Worm (Caenorhabditis elegans): ENCODE measurements around the gene nas-27.

The nas-27 gene

ce11 chrII:1153299-1153698, 25.8 kb downstream of the nas-27 start:
- peak; percentile 34; the same call in 1 of the 2 replicates for TF ChIP-seq flt-1 (GFP tag; IDR thresholded peaks at IDR 0.05)
- TF ChIP-seq scrt-1 (GFP tag; IDR thresholded peaks at IDR 0.05) = 0 out of 2 replicates have a peak, but pooled peaks have one; percentile 13
- no peak for TF ChIP-seq aly-1 (tag; optimal IDR thresholded peaks at IDR 0.05)

ce11 chrII:1152732-1153131, 26.4 kb downstream of the nas-27 start:
- TF ChIP-seq ceh-13 (GFP tag; optimal IDR thresholded peaks at IDR 0.05) = no peak
- TF ChIP-seq pes-1 (GFP tag; IDR thresholded peaks at IDR 0.05) = no peak
- no peak for TF ChIP-seq tbx-37 (GFP tag; conservative IDR thresholded peaks at IDR 0.05)
- TF ChIP-seq aly-1 (tag; optimal IDR thresholded peaks at IDR 0.05) = no peak

- TF ChIP-seq F13C5.2 (tag; optimal IDR thresholded peaks at IDR 0.05) (no peak), hmg-4 (GFP tag; optimal IDR thresholded peaks at IDR 0.05) (no peak), B0310.2 (tag; optimal IDR thresholded peaks at IDR 0.05) (no peak), tbx-37 (GFP tag; conservative IDR thresholded peaks at IDR 0.05) (no peak), sea-1 (GFP tag; conservative IDR thresholded peaks at IDR 0.05) (no peak), tra-4 (tag; optimal IDR thresholded peaks at IDR 0.05) (no peak), aly-1 (tag; optimal IDR thresholded peaks at IDR 0.05) (no peak), ama-1 (optimal IDR thresholded peaks at IDR 0.05) (no peak), flt-1 (GFP tag; IDR thresholded peaks at IDR 0.05) (no peak), hmbx-1 (tag; optimal IDR thresholded peaks at IDR 0.05) (no peak), pes-1 (GFP tag; IDR thresholded peaks at IDR 0.05) (no peak), ceh-36 (tag; optimal IDR thresholded peaks at IDR 0.05) (no peak), ets-7 (tag; optimal IDR thresholded peaks at IDR 0.05) (no peak)
Observed at ce11 chrII:1151810-1152209, 27.3 kb downstream of the nas-27 start.

ce11 chrII:1149390-1149789, 29.7 kb downstream of the nas-27 start:
- TF ChIP-seq ceh-36 (tag; optimal IDR thresholded peaks at IDR 0.05) = no peak
- no peak for TF ChIP-seq hmbx-1 (tag; optimal IDR thresholded peaks at IDR 0.05)
- no peak for TF ChIP-seq B0310.2 (tag; optimal IDR thresholded peaks at IDR 0.05)
- TF ChIP-seq tbx-37 (GFP tag; conservative IDR thresholded peaks at IDR 0.05) = no peak
- no peak for TF ChIP-seq sea-1 (GFP tag; conservative IDR thresholded peaks at IDR 0.05)
- TF ChIP-seq ceh-13 (GFP tag; optimal IDR thresholded peaks at IDR 0.05) = no peak
- TF ChIP-seq scrt-1 (GFP tag; IDR thresholded peaks at IDR 0.05) = no peak
- TF ChIP-seq tra-4 (tag; optimal IDR thresholded peaks at IDR 0.05) = no peak
- TF ChIP-seq hmg-4 (GFP tag; optimal IDR thresholded peaks at IDR 0.05) = no peak
- no peak for TF ChIP-seq F13C5.2 (tag; optimal IDR thresholded peaks at IDR 0.05)
- no peak for TF ChIP-seq ets-7 (tag; optimal IDR thresholded peaks at IDR 0.05)
- TF ChIP-seq ama-1 (optimal IDR thresholded peaks at IDR 0.05) = no peak
- no peak for TF ChIP-seq hnd-1 (tag; optimal IDR thresholded peaks at IDR 0.05)
- TF ChIP-seq flt-1 (GFP tag; IDR thresholded peaks at IDR 0.05) = no peak
- TF ChIP-seq aly-1 (tag; optimal IDR thresholded peaks at IDR 0.05) = no peak

ce11 chrII:1143173-1143738, 35.9 kb downstream of the nas-27 start:
- TF ChIP-seq ceh-36 (tag; optimal IDR thresholded peaks at IDR 0.05) = no peak
- no peak for TF ChIP-seq flt-1 (GFP tag; IDR thresholded peaks at IDR 0.05)
- TF ChIP-seq ama-1 (optimal IDR thresholded peaks at IDR 0.05) = no peak
- no peak for TF ChIP-seq F13C5.2 (tag; optimal IDR thresholded peaks at IDR 0.05)
- TF ChIP-seq hmg-4 (GFP tag; optimal IDR thresholded peaks at IDR 0.05) = no peak
- TF ChIP-seq ceh-13 (GFP tag; optimal IDR thresholded peaks at IDR 0.05) = no peak
- no peak for TF ChIP-seq tbx-37 (GFP tag; conservative IDR thresholded peaks at IDR 0.05)
- no peak for TF ChIP-seq pes-1 (GFP tag; IDR thresholded peaks at IDR 0.05)
- no peak for TF ChIP-seq tra-4 (tag; optimal IDR thresholded peaks at IDR 0.05)
- no peak for TF ChIP-seq hmbx-1 (tag; optimal IDR thresholded peaks at IDR 0.05)
- TF ChIP-seq scrt-1 (GFP tag; IDR thresholded peaks at IDR 0.05) = no peak
- TF ChIP-seq hnd-1 (tag; optimal IDR thresholded peaks at IDR 0.05) = no peak

ce11 chrII:1141720-1142574, 37.2 kb downstream of the nas-27 start:
- no peak for TF ChIP-seq tbx-37 (GFP tag; conservative IDR thresholded peaks at IDR 0.05)
- no peak for TF ChIP-seq flt-1 (GFP tag; IDR thresholded peaks at IDR 0.05)
- TF ChIP-seq pes-1 (GFP tag; IDR thresholded peaks at IDR 0.05) = no peak
- TF ChIP-seq tra-4 (tag; optimal IDR thresholded peaks at IDR 0.05) = no peak
- no peak for TF ChIP-seq tbx-11 (GFP tag; IDR thresholded peaks at IDR 0.05)
- TF ChIP-seq ama-1 (optimal IDR thresholded peaks at IDR 0.05) = no peak
- TF ChIP-seq aly-1 (tag; optimal IDR thresholded peaks at IDR 0.05) = no peak
- TF ChIP-seq scrt-1 (GFP tag; IDR thresholded peaks at IDR 0.05) = no peak
- TF ChIP-seq hnd-1 (tag; optimal IDR thresholded peaks at IDR 0.05) = no peak
- no peak for TF ChIP-seq hmg-4 (GFP tag; optimal IDR thresholded peaks at IDR 0.05)
- no peak for TF ChIP-seq ceh-13 (GFP tag; optimal IDR thresholded peaks at IDR 0.05)
- TF ChIP-seq hmbx-1 (tag; optimal IDR thresholded peaks at IDR 0.05) = no peak
- no peak for TF ChIP-seq ceh-36 (tag; optimal IDR thresholded peaks at IDR 0.05)
- TF ChIP-seq sea-1 (GFP tag; conservative IDR thresholded peaks at IDR 0.05) = no peak
- TF ChIP-seq F13C5.2 (tag; optimal IDR thresholded peaks at IDR 0.05) = no peak

ce11 chrII:1140689-1141088, 38.4 kb downstream of the nas-27 start, which contains the start of gene W09B6.4:
Gene W09B6.4 (minus strand): TSS chrII:1140839.
- TF ChIP-seq scrt-1 (GFP tag; IDR thresholded peaks at IDR 0.05) = no peak
- no peak for TF ChIP-seq F13C5.2 (tag; optimal IDR thresholded peaks at IDR 0.05)
- no peak for TF ChIP-seq hnd-1 (tag; optimal IDR thresholded peaks at IDR 0.05)
- TF ChIP-seq tbx-37 (GFP tag; conservative IDR thresholded peaks at IDR 0.05) = no peak

ce11 chrII:1138618-1139017, 40.5 kb downstream of the nas-27 start:
- TF ChIP-seq hnd-1 (tag; optimal IDR thresholded peaks at IDR 0.05) (no peak), scrt-1 (GFP tag; IDR thresholded peaks at IDR 0.05) (no peak), ets-7 (tag; optimal IDR thresholded peaks at IDR 0.05) (no peak), ceh-13 (GFP tag; optimal IDR thresholded peaks at IDR 0.05) (no peak), pes-1 (GFP tag; IDR thresholded peaks at IDR 0.05) (no peak), ama-1 (optimal IDR thresholded peaks at IDR 0.05) (no peak), hmg-4 (GFP tag; optimal IDR thresholded peaks at IDR 0.05) (no peak), aly-1 (tag; optimal IDR thresholded peaks at IDR 0.05) (no peak), tra-4 (tag; optimal IDR thresholded peaks at IDR 0.05) (no peak)
